Fruit fly (Drosophila melanogaster) whole organism, embryonic: Measurements from ENCODE around the gene Cpr12A.

ENCODE experiments used
- CG10321 ChIP-seq: fragments of 200-800 bp; sonication (Bioruptor generic); IDR thresholded peaks from 2 replicates; pipeline ENCODE4 v1.3.6; 2022; ENCODE audit warnings: missing biosample characterization, missing genetic modification characterization
- CG11456 ChIP-seq: fragments of 200-800 bp; sonication (Bioruptor generic); IDR thresholded peaks from 3 replicates; pipeline ENCODE4 v1.3.6; 2022; ENCODE audit warnings: missing biosample characterization, missing genetic modification characterization
- CG11696 ChIP-seq: fragments of 200-800 bp; sonication (Bioruptor generic); IDR thresholded peaks from 2 replicates; pipeline ENCODE4 v1.3.6; 2022; ENCODE audit warnings: missing biosample characterization, missing genetic modification characterization
- CG1233 ChIP-seq: fragments of 200-800 bp; sonication (Bioruptor generic); optimal IDR thresholded peaks from 4 replicates; lab custom pipeline; 2018; ENCODE audit warnings: missing biosample characterization, mild to moderate bottlenecking, missing genetic modification characterization
- CG13894 ChIP-seq: fragments of 200-800 bp; sonication (Bioruptor generic); optimal IDR thresholded peaks from 3 replicates; lab custom pipeline; 2018; ENCODE audit warnings: missing biosample characterization, mild to moderate bottlenecking, missing genetic modification characterization, moderate library complexity
- CG14014 ChIP-seq: fragments of 200-800 bp; sonication (Bioruptor generic); IDR thresholded peaks from 2 replicates; pipeline ENCODE4 v1.3.6; 2022; ENCODE audit warnings: missing biosample characterization, missing genetic modification characterization
- CG1603 ChIP-seq: fragments of 200-800 bp; sonication (Bioruptor generic); optimal IDR thresholded peaks from 2 replicates; lab custom pipeline; 2019; ENCODE audit warnings: missing biosample characterization, mild to moderate bottlenecking, missing genetic modification characterization, moderate library complexity
- CG16863 ChIP-seq: fragments of 200-800 bp; sonication (Bioruptor generic); optimal IDR thresholded peaks from 3 replicates; lab custom pipeline; 2016; ENCODE audit warnings: missing biosample characterization, missing genetic modification characterization
- CG18011 ChIP-seq: fragments of 200-800 bp; sonication (Bioruptor generic); optimal IDR thresholded peaks from 2 replicates; lab custom pipeline; 2017; ENCODE audit warnings: missing biosample characterization, missing genetic modification characterization, mild to moderate bottlenecking, moderate library complexity, missing genotype
- CG30020 ChIP-seq: fragments of 200-800 bp; optimal IDR thresholded peaks from 2 replicates; lab custom pipeline; 2019; ENCODE audit warnings: missing biosample characterization, mild to moderate bottlenecking, missing genetic modification characterization, moderate library complexity
- CG31441 ChIP-seq: fragments of 200-800 bp; sonication (Bioruptor generic); IDR thresholded peaks from 2 replicates; pipeline ENCODE4 v1.3.6; 2022; ENCODE audit warnings: missing biosample characterization, missing genetic modification characterization
- CG4282 ChIP-seq: fragments of 200-800 bp; sonication (Bioruptor generic); optimal IDR thresholded peaks from 2 replicates; lab custom pipeline; 2016; ENCODE audit warnings: missing biosample characterization, missing genetic modification characterization
- CG4328 ChIP-seq: fragments of 200-800 bp; sonication (Bioruptor generic); optimal IDR thresholded peaks from 3 replicates; lab custom pipeline; 2017; ENCODE audit warnings: missing biosample characterization, missing genetic modification reagents, missing genetic modification characterization
- CG4404 ChIP-seq: fragments of 200-800 bp; sonication (Bioruptor generic); IDR thresholded peaks from 2 replicates; pipeline ENCODE4 v1.3.6; 2022; ENCODE audit warnings: missing biosample characterization, missing genetic modification characterization
- CG8359 ChIP-seq: fragments of 200-800 bp; sonication (Bioruptor generic); optimal IDR thresholded peaks from 2 replicates; lab custom pipeline; 2017; ENCODE audit warnings: missing biosample characterization, mild to moderate bottlenecking, missing genetic modification characterization, borderline replicate concordance
- Chrac-16 ChIP-seq: fragments of 200-800 bp; sonication (Bioruptor generic); optimal IDR thresholded peaks from 3 replicates; lab custom pipeline; 2016; ENCODE audit warnings: missing biosample characterization, missing genetic modification characterization
- Dll ChIP-seq: fragments of 200-800 bp; sonication (Bioruptor generic); IDR thresholded peaks from 4 replicates; pipeline ENCODE4 v1.3.6; 2022; ENCODE audit warnings: missing biosample characterization, missing genetic modification characterization; ENCODE audit not compliant: partially characterized antibody
- Elba2 ChIP-seq: fragments of 200-800 bp; sonication (Bioruptor generic); optimal IDR thresholded peaks from 3 replicates; lab custom pipeline; 2016; ENCODE audit warnings: missing biosample characterization, missing genetic modification characterization
- Ets97D ChIP-seq: fragments of 200-800 bp; sonication (Bioruptor generic); optimal IDR thresholded peaks from 3 replicates; lab custom pipeline; 2016; ENCODE audit warnings: missing biosample characterization, missing genetic modification characterization
- Fer1 ChIP-seq: fragments of 200-800 bp; sonication (Bioruptor generic); optimal IDR thresholded peaks from 2 replicates; lab custom pipeline; 2017; ENCODE audit warnings: missing biosample characterization, mild to moderate bottlenecking, missing genetic modification characterization
- Ravus ChIP-seq: fragments of 200-800 bp; sonication (Bioruptor generic); IDR thresholded peaks from 2 replicates; pipeline ENCODE4 v1.3.6; 2022; ENCODE audit warnings: missing biosample characterization, missing genetic modification characterization
- Rfx ChIP-seq: fragments of 200-800 bp; sonication (Bioruptor generic); IDR thresholded peaks from 2 replicates; pipeline ENCODE4 v1.3.6; 2022; ENCODE audit warnings: missing biosample characterization, missing genetic modification characterization
- Side ChIP-seq: fragments of 200-800 bp; sonication (Bioruptor generic); optimal IDR thresholded peaks from 2 replicates; lab custom pipeline; 2016; ENCODE audit warnings: missing biosample characterization, missing genetic modification characterization
- Sox102F ChIP-seq: fragments of 200-800 bp; sonication (Bioruptor generic); optimal IDR thresholded peaks from 2 replicates; lab custom pipeline; 2018; ENCODE audit warnings: missing biosample characterization, mild to moderate bottlenecking, missing genetic modification characterization, moderate library complexity
- ab ChIP-seq: fragments of 200-800 bp; sonication (Bioruptor generic); optimal IDR thresholded peaks from 2 replicates; lab custom pipeline; 2016; ENCODE audit warnings: missing biosample characterization, missing genetic modification characterization
- ac ChIP-seq: fragments of 200-800 bp; sonication (Bioruptor generic); optimal IDR thresholded peaks from 3 replicates; lab custom pipeline; 2017; ENCODE audit warnings: missing biosample characterization, mild to moderate bottlenecking, missing genetic modification characterization
- bigmax ChIP-seq: fragments of 200-800 bp; sonication (Bioruptor generic); optimal IDR thresholded peaks from 2 replicates; lab custom pipeline; 2018; ENCODE audit warnings: missing biosample characterization, mild to moderate bottlenecking, missing genetic modification characterization
- br ChIP-seq: fragments of >200 bp; optimal IDR thresholded peaks from 2 replicates; lab custom pipeline; 2017
- cato ChIP-seq: fragments of 200-800 bp; sonication (Bioruptor generic); optimal IDR thresholded peaks from 2 replicates; lab custom pipeline; 2016; ENCODE audit warnings: missing biosample characterization, missing genetic modification characterization, borderline replicate concordance
- chinmo ChIP-seq: fragments of 200-800 bp; sonication (Bioruptor generic); IDR thresholded peaks from 4 replicates; pipeline ENCODE4 v1.3.6; 2022; ENCODE audit warnings: missing biosample characterization, missing genetic modification characterization; ENCODE audit not compliant: partially characterized antibody
- dysf ChIP-seq: fragments of 200-800 bp; sonication (Bioruptor generic); IDR thresholded peaks from 3 replicates; pipeline ENCODE4 v1.3.6; 2022; ENCODE audit warnings: missing biosample characterization, missing genetic modification characterization
- fu2 ChIP-seq: fragments of 200-800 bp; sonication (Bioruptor generic); optimal IDR thresholded peaks from 2 replicates; lab custom pipeline; 2016; ENCODE audit warnings: missing biosample characterization, missing genetic modification characterization
- gsb ChIP-seq: fragments of 200-800 bp; sonication (Bioruptor generic); IDR thresholded peaks from 2 replicates; pipeline ENCODE4 v1.3.6; 2022; ENCODE audit warnings: missing biosample characterization, missing genetic modification characterization
- gsb-n ChIP-seq: fragments of 200-800 bp; sonication (Bioruptor generic); optimal IDR thresholded peaks from 3 replicates; lab custom pipeline; 2018; ENCODE audit warnings: missing biosample characterization, mild to moderate bottlenecking, missing genetic modification characterization
- insv ChIP-seq, 2 experiments: fragments of 200-800 bp; sonication (Bioruptor generic); optimal IDR thresholded peaks; 3 replicates each; lab custom pipeline; 2016 to 2018; ENCODE audit warnings: missing biosample characterization in 2 of 2, missing genetic modification characterization in 2 of 2
- kay ChIP-seq: fragments of 200-800 bp; sonication (Bioruptor generic); optimal IDR thresholded peaks from 2 replicates; lab custom pipeline; 2016; ENCODE audit warnings: missing biosample characterization, missing genetic modification characterization
- kni ChIP-seq: fragments of 200-800 bp; sonication (Bioruptor generic); optimal IDR thresholded peaks from 3 replicates; lab custom pipeline; 2017; ENCODE audit warnings: mild to moderate bottlenecking, missing biosample characterization, missing genetic modification reagents, missing genetic modification characterization
- lab ChIP-seq: fragments of 200-800 bp; sonication (Bioruptor generic); optimal IDR thresholded peaks from 3 replicates; lab custom pipeline; 2017; ENCODE audit warnings: missing biosample characterization, missing genetic modification characterization, mild to moderate bottlenecking, moderate library complexity, missing genetic modification reagents
- maf-S ChIP-seq: fragments of 200-800 bp; sonication (Bioruptor generic); optimal IDR thresholded peaks from 2 replicates; lab custom pipeline; 2016; ENCODE audit warnings: missing biosample characterization, missing genetic modification characterization
- oc ChIP-seq: fragments of 200-800 bp; sonication (Bioruptor generic); optimal IDR thresholded peaks from 2 replicates; lab custom pipeline; 2018; ENCODE audit warnings: missing biosample characterization, mild to moderate bottlenecking, missing genetic modification characterization, moderate library complexity
- pita ChIP-seq: fragments of 200-800 bp; sonication (Bioruptor generic); optimal IDR thresholded peaks from 2 replicates; lab custom pipeline; 2017; ENCODE audit warnings: missing biosample characterization, mild to moderate bottlenecking, missing genetic modification characterization
- slou ChIP-seq: fragments of 200-800 bp; sonication (Bioruptor generic); optimal IDR thresholded peaks from 3 replicates; lab custom pipeline; 2016; ENCODE audit warnings: missing biosample characterization, missing genetic modification characterization
- tll ChIP-seq, 2 experiments: fragments of 200-800 bp in 1 of 2; fragments of >200 bp in 1 of 2; sonication (Bioruptor generic) in 1 of 2; optimal IDR thresholded peaks; 2 replicates each; lab custom pipeline; 2017 to 2019; ENCODE audit warnings: missing biosample characterization in 2 of 2, missing genetic modification characterization in 2 of 2, mild to moderate bottlenecking in 1 of 2, moderate library complexity in 1 of 2
- tna ChIP-seq: fragments of 200-800 bp; sonication (Bioruptor generic); IDR thresholded peaks from 2 replicates; pipeline ENCODE4 v1.3.6; 2022; ENCODE audit warnings: missing biosample characterization, missing genetic modification characterization; ENCODE audit not compliant: partially characterized antibody
- vnd ChIP-seq: fragments of 200-800 bp; sonication (Bioruptor generic); IDR thresholded peaks from 3 replicates; pipeline ENCODE4 v1.3.6; 2022; ENCODE audit warnings: missing biosample characterization, missing genetic modification characterization; ENCODE audit not compliant: partially characterized antibody
- wek ChIP-seq: fragments of 200-800 bp; sonication (Bioruptor generic); optimal IDR thresholded peaks from 3 replicates; lab custom pipeline; 2018; ENCODE audit warnings: missing biosample characterization, mild to moderate bottlenecking, missing genetic modification characterization, moderate library complexity
- zen2 ChIP-seq: fragments of 200-800 bp; sonication (Bioruptor generic); IDR thresholded peaks from 3 replicates; pipeline ENCODE4 v1.3.6; 2022; ENCODE audit warnings: missing biosample characterization, missing genetic modification characterization; ENCODE audit not compliant: partially characterized antibody

Cpr12A gene

DNA sequence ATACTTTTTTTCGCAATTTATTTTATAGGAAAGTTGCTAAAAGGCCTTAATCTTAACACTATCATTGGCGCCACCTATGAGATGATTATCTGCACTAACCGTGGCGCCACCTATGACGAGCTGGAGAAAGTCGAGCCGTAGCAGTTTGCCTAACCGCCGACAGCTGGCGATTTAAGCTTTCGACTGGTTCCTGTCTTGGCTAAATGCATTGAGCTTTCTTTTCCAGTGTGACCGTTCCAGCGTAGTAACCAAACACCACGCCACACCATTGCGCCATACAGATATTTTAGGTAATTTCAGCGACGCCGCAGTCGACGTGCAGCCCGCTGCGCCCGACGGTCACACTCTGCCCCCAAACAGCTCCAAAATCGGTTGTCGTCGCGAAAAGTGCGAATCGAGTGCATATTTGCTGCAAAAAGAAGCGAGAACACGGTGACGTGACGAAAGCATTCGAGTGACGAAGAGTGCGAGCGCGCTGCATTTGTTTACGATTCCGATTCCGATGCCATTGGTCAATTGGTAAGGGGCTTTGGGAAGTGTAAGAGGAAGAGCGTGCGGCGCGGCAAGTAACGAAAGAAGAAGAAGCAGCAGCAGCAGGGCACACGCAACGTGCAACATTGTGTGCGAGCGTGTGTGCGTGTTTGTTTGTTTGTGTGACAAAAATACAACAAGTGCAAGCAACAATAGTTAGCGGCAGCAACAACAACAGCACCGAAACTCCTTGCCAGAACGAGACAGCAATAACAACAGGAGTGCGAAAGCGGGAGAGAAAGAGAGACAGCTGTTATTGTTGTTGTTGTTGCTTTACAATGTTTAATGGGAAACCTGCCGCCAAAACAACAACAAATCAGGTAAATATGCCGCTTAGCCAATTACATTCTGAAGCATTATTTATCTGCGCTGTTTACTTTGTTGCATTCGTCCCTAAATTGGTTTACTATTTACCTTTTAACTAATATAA is 20.3 kb downstream of the Cpr12A start, which contains the start of the genes CG46311 and Tpst (continued):
- TF ChIP-seq lab (GFP tag; lab: Kevin White, UChicago) (peak; percentile 42), Chrac-16 (GFP tag; lab: Kevin White, UChicago) (peak; percentile 75), ac (GFP tag; lab: Kevin White, UChicago) (no peak), wek (GFP tag; lab: Kevin White, UChicago) (no peak), CG4328 (GFP tag; lab: Kevin White, UChicago) (peak; percentile 44), Ets97D (GFP tag; lab: Kevin White, UChicago) (peak; percentile 78), CG1603 (peak; percentile 80), CG13894 (tag; lab: Kevin White, UChicago) (no peak), CG8359 (no peak), CG11696 (no peak), Dll (GFP tag; lab: Robert Waterston, UW) (0 out of 4 replicates have a peak, but pooled peaks have one; percentile 41), Side (GFP tag; lab: Kevin White, UChicago) (peak; percentile 37), CG1233 (GFP tag; lab: Kevin White, UChicago) (peak; percentile 38), Elba2 (GFP tag; lab: Kevin White, UChicago) (no peak), CG4404 (GFP tag; lab: Robert Waterston, UW) (peak; percentile 36; the same call in 1 of the 2 replicates), insv (GFP tag; optimal IDR thresholded peaks at IDR 0.05; lab: Kevin White, UChicago) (peak in 1 of 2 experiments; percentile 20), slou (GFP tag; lab: Kevin White, UChicago) (no peak), kni (peak; percentile 8), ab (GFP tag; lab: Kevin White, UChicago) (no peak), Fer1 (GFP tag; lab: Kevin White, UChicago) (peak; percentile 44), CG18011 (no peak), zen2 (GFP tag; lab: Robert Waterston, UW) (no peak), cato (GFP tag; lab: Kevin White, UChicago) (no peak), CG11456 (GFP tag; lab: Robert Waterston, UW) (peak; percentile 93), pita (GFP tag; lab: Kevin White, UChicago) (peak; percentile 88), gsb (GFP tag; lab: Robert Waterston, UW) (peak; percentile 46; the same call in 1 of the 2 replicates), CG4282 (GFP tag; lab: Kevin White, UChicago) (peak; percentile 59), CG14014 (GFP tag; lab: Robert Waterston, UW) (peak; percentile 74), maf-S (GFP tag; lab: Kevin White, UChicago) (peak; percentile 28), fu2 (peak; percentile 11), gsb-n (tag; lab: Kevin White, UChicago) (no peak), CG10321 (0 out of 2 replicates have a peak, but pooled peaks have one; percentile 41), tna (GFP tag; lab: Robert Waterston, UW) (no peak; the same call in 1 of the 2 replicates), Rfx (peak; percentile 88), dysf (GFP tag; lab: Robert Waterston, UW) (peak; percentile 70), CG16863 (GFP tag; lab: Kevin White, UChicago) (peak; percentile 48), bigmax (GFP tag; lab: Kevin White, UChicago) (peak; percentile 12), vnd (GFP tag; lab: Robert Waterston, UW) (no peak), CG31441 (GFP tag; lab: Robert Waterston, UW) (0 out of 2 replicates have a peak, but pooled peaks have one; percentile 42), oc (tag; lab: Kevin White, UChicago) (no peak), kay (GFP tag; lab: Kevin White, UChicago) (no peak), Ravus (peak; percentile 4; the same call in 1 of the 2 replicates), br (lab: Kevin White, UChicago) (no peak), Sox102F (GFP tag; lab: Kevin White, UChicago) (peak; percentile 71), tll (GFP tag; optimal IDR thresholded peaks at IDR 0.05; lab: Kevin White, UChicago) (no peak), chinmo (GFP tag; lab: Robert Waterston, UW) (0 out of 4 replicates have a peak, but pooled peaks have one; percentile 71), CG30020 (tag; lab: Kevin White, UChicago) (no peak)
